Worm (Caenorhabditis elegans): Measurements from ENCODE around the gene xtr-2.

The xtr-2 gene

ce11 chrX:12321357-12321756, 6.0 kb downstream of the xtr-2 start, which contains the start of gene F17A2.13:
TSS of gene F17A2.13 (plus strand) at chrX:12321657.
- TF ChIP-seq hmbx-1 (tag; optimal IDR thresholded peaks at IDR 0.05), result no peak

ce11 chrX:12323439-12323838, 8.1 kb downstream of the xtr-2 start, which contains the start of gene srd-40:
TSS of gene srd-40 (plus strand) at chrX:12323739.
- TF ChIP-seq F13C5.2 (tag; optimal IDR thresholded peaks at IDR 0.05) (no peak), B0310.2 (tag; optimal IDR thresholded peaks at IDR 0.05) (no peak), scrt-1 (GFP tag; IDR thresholded peaks at IDR 0.05) (no peak), tra-4 (tag; optimal IDR thresholded peaks at IDR 0.05) (no peak), aly-1 (tag; optimal IDR thresholded peaks at IDR 0.05) (no peak), hnd-1 (tag; optimal IDR thresholded peaks at IDR 0.05) (no peak), ceh-36 (tag; optimal IDR thresholded peaks at IDR 0.05) (no peak), pes-1 (GFP tag; IDR thresholded peaks at IDR 0.05) (no peak), tbx-11 (GFP tag; IDR thresholded peaks at IDR 0.05) (no peak), ama-1 (optimal IDR thresholded peaks at IDR 0.05) (no peak), hmg-4 (GFP tag; optimal IDR thresholded peaks at IDR 0.05) (no peak), hmbx-1 (tag; optimal IDR thresholded peaks at IDR 0.05) (no peak), tbx-37 (GFP tag; conservative IDR thresholded peaks at IDR 0.05) (no peak), ets-7 (tag; optimal IDR thresholded peaks at IDR 0.05) (no peak)

ce11 chrX:12326424-12326823, 11.1 kb downstream of the xtr-2 start, which contains the start of gene srd-41:
TSS of gene srd-41 (plus strand) at chrX:12326724.
- TF ChIP-seq ceh-36 (tag; optimal IDR thresholded peaks at IDR 0.05) (no peak), hmg-4 (GFP tag; optimal IDR thresholded peaks at IDR 0.05) (no peak), pes-1 (GFP tag; IDR thresholded peaks at IDR 0.05) (no peak), hnd-1 (tag; optimal IDR thresholded peaks at IDR 0.05) (no peak), ceh-13 (GFP tag; optimal IDR thresholded peaks at IDR 0.05) (no peak), aly-1 (tag; optimal IDR thresholded peaks at IDR 0.05) (no peak), tbx-11 (GFP tag; IDR thresholded peaks at IDR 0.05) (no peak), ama-1 (optimal IDR thresholded peaks at IDR 0.05) (no peak), ets-7 (tag; optimal IDR thresholded peaks at IDR 0.05) (no peak), sea-1 (GFP tag; conservative IDR thresholded peaks at IDR 0.05) (no peak), tbx-37 (GFP tag; conservative IDR thresholded peaks at IDR 0.05) (no peak), tra-4 (tag; optimal IDR thresholded peaks at IDR 0.05) (no peak)

ce11 chrX:12328676-12329075, 13.3 kb downstream of the xtr-2 start, which contains the start of gene srd-45:
TSS of gene srd-45 (plus strand) at chrX:12328976.
- TF ChIP-seq hnd-1 (tag; optimal IDR thresholded peaks at IDR 0.05), result no peak
- no peak for TF ChIP-seq ceh-13 (GFP tag; optimal IDR thresholded peaks at IDR 0.05)

ce11 chrX:12331795-12332194, 16.4 kb downstream of the xtr-2 start, which contains the start of gene srd-46:
TSS of gene srd-46 (plus strand) at chrX:12332095.
- no peak for TF ChIP-seq B0310.2 (tag; optimal IDR thresholded peaks at IDR 0.05)

ce11 chrX:12333479-12333878, 18.1 kb downstream of the xtr-2 start, which contains the start of gene srd-47:
TSS of gene srd-47 (plus strand) at chrX:12333642.
- TF ChIP-seq ceh-13 (GFP tag; optimal IDR thresholded peaks at IDR 0.05) (no peak), ama-1 (optimal IDR thresholded peaks at IDR 0.05) (no peak), ceh-36 (tag; optimal IDR thresholded peaks at IDR 0.05) (no peak), tra-4 (tag; optimal IDR thresholded peaks at IDR 0.05) (no peak), scrt-1 (GFP tag; IDR thresholded peaks at IDR 0.05) (no peak), hmg-4 (GFP tag; optimal IDR thresholded peaks at IDR 0.05) (no peak), ets-7 (tag; optimal IDR thresholded peaks at IDR 0.05) (no peak), B0310.2 (tag; optimal IDR thresholded peaks at IDR 0.05) (no peak), tbx-11 (GFP tag; IDR thresholded peaks at IDR 0.05) (no peak), hnd-1 (tag; optimal IDR thresholded peaks at IDR 0.05) (no peak), aly-1 (tag; optimal IDR thresholded peaks at IDR 0.05) (no peak), sea-1 (GFP tag; conservative IDR thresholded peaks at IDR 0.05) (no peak), hmbx-1 (tag; optimal IDR thresholded peaks at IDR 0.05) (no peak), flt-1 (GFP tag; IDR thresholded peaks at IDR 0.05) (no peak), F13C5.2 (tag; optimal IDR thresholded peaks at IDR 0.05) (no peak)

- TF ChIP-seq flt-1 (GFP tag; IDR thresholded peaks at IDR 0.05), result no peak
- TF ChIP-seq hmg-4 (GFP tag; optimal IDR thresholded peaks at IDR 0.05), result no peak
- no peak for TF ChIP-seq sea-1 (GFP tag; conservative IDR thresholded peaks at IDR 0.05)
- no peak for TF ChIP-seq B0310.2 (tag; optimal IDR thresholded peaks at IDR 0.05)
- no peak for TF ChIP-seq pes-1 (GFP tag; IDR thresholded peaks at IDR 0.05)
- no peak for TF ChIP-seq ceh-13 (GFP tag; optimal IDR thresholded peaks at IDR 0.05)
- TF ChIP-seq F13C5.2 (tag; optimal IDR thresholded peaks at IDR 0.05), result no peak
- no peak for TF ChIP-seq tbx-11 (GFP tag; IDR thresholded peaks at IDR 0.05)
- TF ChIP-seq aly-1 (tag; optimal IDR thresholded peaks at IDR 0.05), result no peak
- no peak for TF ChIP-seq tbx-37 (GFP tag; conservative IDR thresholded peaks at IDR 0.05)
- no peak for TF ChIP-seq scrt-1 (GFP tag; IDR thresholded peaks at IDR 0.05)
- no peak for TF ChIP-seq ets-7 (tag; optimal IDR thresholded peaks at IDR 0.05)
These were observed 20.4 kb downstream of the xtr-2 start, which contains the start of gene srd-48 for ce11 chrX:12335808-12336207. TSS of gene srd-48 (plus strand) at chrX:12336108.

ce11 chrX:12337846-12338490, 22.6 kb downstream of the xtr-2 start, which contains the start of gene srd-44:
TSS of gene srd-44 (plus strand) at chrX:12338440.
- TF ChIP-seq scrt-1 (GFP tag; IDR thresholded peaks at IDR 0.05) (0 out of 2 replicates have a peak, but pooled peaks have one; percentile 70), hmbx-1 (tag; optimal IDR thresholded peaks at IDR 0.05) (peak; percentile 38), ets-7 (tag; optimal IDR thresholded peaks at IDR 0.05) (no peak), F13C5.2 (tag; optimal IDR thresholded peaks at IDR 0.05) (peak; percentile 52), hmg-4 (GFP tag; optimal IDR thresholded peaks at IDR 0.05) (no peak), tbx-11 (GFP tag; IDR thresholded peaks at IDR 0.05) (peak; percentile 61), hnd-1 (tag; optimal IDR thresholded peaks at IDR 0.05) (peak; percentile 27), B0310.2 (tag; optimal IDR thresholded peaks at IDR 0.05) (peak; percentile 20), tbx-37 (GFP tag; conservative IDR thresholded peaks at IDR 0.05) (0 out of 2 replicates have a peak, but pooled peaks have one; percentile 47), ceh-13 (GFP tag; optimal IDR thresholded peaks at IDR 0.05) (peak; percentile 57)

Data from whole organism, early embryonic.